Fruit fly (Drosophila melanogaster): ENCODE data around the gene Pgant8.

The Pgant8 gene

dm6 chr3L:15695195-15695594 lies 11.5 kb downstream of the Pgant8 start:
- no peak for TF ChIP-seq Vsx2 (GFP tag; optimal IDR thresholded peaks at IDR 0.05; ENCODE audit: partially characterized antibody)
- no peak for TF ChIP-seq lola (GFP tag; optimal IDR thresholded peaks at IDR 0.05)
- no peak for TF ChIP-seq jim (GFP tag; optimal IDR thresholded peaks at IDR 0.05)
- no peak for TF ChIP-seq fru (GFP tag; optimal IDR thresholded peaks at IDR 0.05)

- peak; percentile 94 for TF ChIP-seq Dfd (GFP tag; optimal IDR thresholded peaks at IDR 0.05)
- no peak for TF ChIP-seq usp (GFP tag; optimal IDR thresholded peaks at IDR 0.05)
- TF ChIP-seq CG32264 (GFP tag; optimal IDR thresholded peaks at IDR 0.05) = no peak
- no peak for TF ChIP-seq brk (GFP tag; optimal IDR thresholded peaks at IDR 0.05)
Observed at dm6 chr3L:15697916-15698315, 14.2 kb downstream of the Pgant8 start.

dm6 chr3L:15699626-15700337 lies 16.1 kb downstream of the Pgant8 start, which contains the start of gene comm2:
comm2 (minus strand) TSS chr3L:15699850.
- TF ChIP-seq CG9705 (GFP tag; optimal IDR thresholded peaks at IDR 0.05) = no peak
- TF ChIP-seq Rel (GFP tag; optimal IDR thresholded peaks at IDR 0.05) = no peak
- TF ChIP-seq Rel (tag; optimal IDR thresholded peaks at IDR 0.05) = no peak
- TF ChIP-seq tai (GFP tag; optimal IDR thresholded peaks at IDR 0.05) = no peak
- no peak for TF ChIP-seq N (GFP tag; optimal IDR thresholded peaks at IDR 0.05)
- TF ChIP-seq brk (GFP tag; optimal IDR thresholded peaks at IDR 0.05) = no peak
- no peak for TF ChIP-seq lola (GFP tag; optimal IDR thresholded peaks at IDR 0.05)
- TF ChIP-seq dl (GFP tag; optimal IDR thresholded peaks at IDR 0.05; ENCODE audit: insufficient read depth in 1 of 2, partially characterized antibody in 2 of 2) = peak; percentile 68 to 69
- no peak for TF ChIP-seq CrebA (GFP tag; optimal IDR thresholded peaks at IDR 0.05; ENCODE audit: borderline replicate concordance)
- no peak for TF ChIP-seq GATAd (GFP tag; optimal IDR thresholded peaks at IDR 0.05)
- no peak for TF ChIP-seq jim (GFP tag; optimal IDR thresholded peaks at IDR 0.05)
- no peak for TF ChIP-seq Jra (GFP tag; optimal IDR thresholded peaks at IDR 0.05)
- no peak for TF ChIP-seq Sp1 (GFP tag; optimal IDR thresholded peaks at IDR 0.05)
- TF ChIP-seq Hr83 (GFP tag; optimal IDR thresholded peaks at IDR 0.05; ENCODE audit: poor library complexity, severe bottlenecking) = peak; percentile 36
- peak; percentile 39 for TF ChIP-seq Vsx2 (GFP tag; optimal IDR thresholded peaks at IDR 0.05; ENCODE audit: partially characterized antibody)
- TF ChIP-seq Dif (GFP tag; optimal IDR thresholded peaks at IDR 0.05; ENCODE audit: partially characterized antibody) = peak; percentile 69
- TF ChIP-seq sv (GFP tag; optimal IDR thresholded peaks at IDR 0.05) = no peak
- no peak for TF ChIP-seq dmrt93B (GFP tag; optimal IDR thresholded peaks at IDR 0.05)
- no peak for TF ChIP-seq Hr78 (GFP tag; optimal IDR thresholded peaks at IDR 0.05)
- peak; percentile 6 for TF ChIP-seq Hnf4 (GFP tag; optimal IDR thresholded peaks at IDR 0.05)
- TF ChIP-seq sage (GFP tag; optimal IDR thresholded peaks at IDR 0.05) = no peak
- no peak for TF ChIP-seq dsf (GFP tag; optimal IDR thresholded peaks at IDR 0.05; ENCODE audit: borderline replicate concordance)
- no peak for TF ChIP-seq ey (GFP tag; optimal IDR thresholded peaks at IDR 0.05)
- peak; percentile 51 for TF ChIP-seq h (GFP tag; optimal IDR thresholded peaks at IDR 0.05)
- TF ChIP-seq fru (GFP tag; optimal IDR thresholded peaks at IDR 0.05) = no peak
- TF ChIP-seq Dfd (GFP tag; optimal IDR thresholded peaks at IDR 0.05) = no peak
- TF ChIP-seq woc (GFP tag; optimal IDR thresholded peaks at IDR 0.05) = no peak
- no peak for TF ChIP-seq Mio (GFP tag; optimal IDR thresholded peaks at IDR 0.05)
- TF ChIP-seq HLH106 (tag; optimal IDR thresholded peaks at IDR 0.05) = no peak
- no peak for TF ChIP-seq pan (optimal IDR thresholded peaks at IDR 0.05)
- no peak for TF ChIP-seq usp (GFP tag; optimal IDR thresholded peaks at IDR 0.05)
- no peak for TF ChIP-seq Abd-B (GFP tag; optimal IDR thresholded peaks at IDR 0.05)
- TF ChIP-seq psq (GFP tag; optimal IDR thresholded peaks at IDR 0.05) = no peak
- no peak for TF ChIP-seq foxo (GFP tag; optimal IDR thresholded peaks at IDR 0.05)
- TF ChIP-seq Myc (optimal IDR thresholded peaks at IDR 0.05) = no peak
- TF ChIP-seq br (GFP tag; optimal IDR thresholded peaks at IDR 0.05) = no peak
